Worm (Caenorhabditis elegans): Measurements from ENCODE around the gene gtap-2.

Gene gtap-2

ce11 chrIII:9861470-9862342 is 53.4 kb downstream of the gtap-2 start:
- TF ChIP-seq aly-1 (tag; optimal IDR thresholded peaks at IDR 0.05) (peak; percentile 86), tra-4 (tag; optimal IDR thresholded peaks at IDR 0.05) (peak; percentile 45), flt-1 (GFP tag; IDR thresholded peaks at IDR 0.05) (peak; percentile 91), ets-7 (tag; optimal IDR thresholded peaks at IDR 0.05) (peak; percentile 84), tbx-11 (GFP tag; IDR thresholded peaks at IDR 0.05) (peak; percentile 93), pes-1 (GFP tag; IDR thresholded peaks at IDR 0.05) (peak; percentile 95), ceh-13 (GFP tag; optimal IDR thresholded peaks at IDR 0.05) (peak; percentile 67), scrt-1 (GFP tag; IDR thresholded peaks at IDR 0.05) (peak; percentile 94), B0310.2 (tag; optimal IDR thresholded peaks at IDR 0.05) (peak; percentile 83), tbx-37 (GFP tag; conservative IDR thresholded peaks at IDR 0.05) (peak; percentile 94), ceh-36 (tag; optimal IDR thresholded peaks at IDR 0.05) (peak; percentile 86), ama-1 (optimal IDR thresholded peaks at IDR 0.05) (no peak), F13C5.2 (tag; optimal IDR thresholded peaks at IDR 0.05) (peak; percentile 84), hnd-1 (tag; optimal IDR thresholded peaks at IDR 0.05) (peak; percentile 77), sea-1 (GFP tag; conservative IDR thresholded peaks at IDR 0.05) (peak; percentile 88), hmg-4 (GFP tag; optimal IDR thresholded peaks at IDR 0.05) (peak; percentile 91), hmbx-1 (tag; optimal IDR thresholded peaks at IDR 0.05) (peak; percentile 78)
